Worm (Caenorhabditis elegans): ENCODE results near the gene sri-43.

DNA sequence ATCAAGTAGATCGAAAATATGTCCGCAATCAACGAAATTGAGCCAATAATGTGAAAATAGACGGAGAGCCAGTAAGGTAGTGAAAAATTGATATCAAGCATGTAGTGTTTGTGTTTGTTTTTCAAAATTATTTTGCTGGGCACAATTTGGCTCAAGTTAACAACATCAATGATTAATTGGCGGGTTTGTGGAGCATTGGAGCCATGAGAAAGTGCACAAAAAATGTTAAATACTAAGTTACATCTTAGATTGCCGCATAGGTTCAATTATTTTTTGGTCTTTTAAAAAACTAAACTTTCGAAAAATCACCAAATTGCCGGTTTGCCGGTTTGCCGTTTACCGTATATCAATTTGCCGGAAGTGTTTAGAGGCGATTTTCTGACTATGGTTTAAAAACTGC, 6.6 kb downstream of the sri-43 start, which contains the start of gene sri-54:
- TF ChIP-seq zag-1 (tag; optimal IDR thresholded peaks at IDR 0.05) = no peak
- no peak for TF ChIP-seq ZK546.5 (tag; optimal IDR thresholded peaks at IDR 0.05)
- no peak for TF ChIP-seq fkh-10 (GFP tag; optimal IDR thresholded peaks at IDR 0.05)
- no peak for TF ChIP-seq ztf-11 (tag; optimal IDR thresholded peaks at IDR 0.05)
- TF ChIP-seq ceh-9 (tag; optimal IDR thresholded peaks at IDR 0.05) = no peak
- TF ChIP-seq unc-62 (GFP tag; optimal IDR thresholded peaks at IDR 0.05) = no peak

Data from whole organism, L3 larva.